Worm (Caenorhabditis elegans) whole organism, mixed stage, embryonic: Measurements from ENCODE around the gene F19D8.2.

Source experiments
- M03D4.4 ChIP-seq: sonication (generic microtip); optimal IDR thresholded peaks from 2 replicates; lab custom pipeline; 2017; ENCODE audit warnings: mild to moderate bottlenecking, missing genetic modification characterization, missing compliant biosample characterization
- blmp-1 ChIP-seq: fragments of 150-350 bp; optimal IDR thresholded peaks from 2 replicates; lab custom pipeline; 2014; ENCODE audit warnings: missing biosample characterization, missing genetic modification characterization
- ceh-83 ChIP-seq: fragments of 200-800 bp; sonication (Bioruptor generic); optimal IDR thresholded peaks from 2 replicates; lab custom pipeline; 2018; ENCODE audit warnings: mild to moderate bottlenecking, missing genetic modification characterization, missing compliant biosample characterization
- ces-1 ChIP-seq: fragments of 150-350 bp; optimal IDR thresholded peaks from 2 replicates; lab custom pipeline; 2014; ENCODE audit warnings: missing biosample characterization, missing genetic modification reagents, missing genetic modification characterization
- elt-1 ChIP-seq: sonication (generic microtip); optimal IDR thresholded peaks from 2 replicates; lab custom pipeline; 2017; ENCODE audit warnings: missing genetic modification characterization, mild to moderate bottlenecking, missing compliant biosample characterization, antibody characterized with exemption, moderate library complexity, borderline replicate concordance; ENCODE audit not compliant: insufficient read depth
- elt-3 ChIP-seq: fragments of 150-350 bp; optimal IDR thresholded peaks from 2 replicates; lab custom pipeline; 2014; ENCODE audit warnings: missing biosample characterization, missing genetic modification characterization
- flh-1 ChIP-seq: fragments of 200-800 bp; sonication (Bioruptor generic); optimal IDR thresholded peaks from 2 replicates; lab custom pipeline; 2018; ENCODE audit warnings: mild to moderate bottlenecking, missing genetic modification characterization, moderate library complexity, missing compliant biosample characterization
- lin-13 ChIP-seq: fragments of 150-350 bp; optimal IDR thresholded peaks from 2 replicates; lab custom pipeline; 2014; ENCODE audit warnings: missing biosample characterization, missing genetic modification characterization
- lin-32 ChIP-seq: fragments of 200-800 bp; sonication (Bioruptor generic); optimal IDR thresholded peaks from 2 replicates; lab custom pipeline; 2018; ENCODE audit warnings: mild to moderate bottlenecking, missing genetic modification characterization, missing compliant biosample characterization
- lsy-2 ChIP-seq: fragments of 150-350 bp; optimal IDR thresholded peaks from 2 replicates; lab custom pipeline; 2014; ENCODE audit warnings: missing biosample characterization, missing genetic modification characterization
- mep-1 ChIP-seq: fragments of 150-350 bp; optimal IDR thresholded peaks from 2 replicates; lab custom pipeline; 2017; ENCODE audit warnings: missing biosample characterization, missing genetic modification reagents, missing genetic modification characterization, inconsistent platforms
- ztf-11 ChIP-seq: fragments of 150-350 bp; optimal IDR thresholded peaks from 2 replicates; lab custom pipeline; 2014; ENCODE audit warnings: missing biosample characterization, missing genetic modification characterization

DNA sequence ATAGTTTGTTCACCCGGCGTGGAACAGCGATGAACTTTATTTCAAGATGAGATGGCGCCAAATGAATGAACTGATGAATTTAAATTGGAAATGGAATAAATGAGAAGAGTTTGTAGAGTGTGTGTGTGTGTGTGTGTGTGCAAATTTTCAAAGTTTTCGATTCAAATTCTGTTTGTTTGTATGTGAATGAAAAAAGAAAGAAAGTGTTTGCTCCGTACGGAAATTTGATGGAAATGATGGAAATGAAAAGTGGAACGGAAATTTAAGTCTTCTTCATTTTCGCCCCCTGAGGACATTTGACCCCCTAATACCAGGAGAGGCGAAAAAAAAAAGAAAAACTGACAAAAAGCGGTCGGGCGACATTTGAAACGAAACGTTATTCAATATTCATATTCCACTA lies 43.9 kb downstream of the F19D8.2 start:
- TF ChIP-seq blmp-1 (no peak), mep-1 (no peak), lin-13 (tag; lab: Kevin White, UChicago) (no peak), elt-3 (tag; lab: Kevin White, UChicago) (no peak), ceh-83 (no peak), M03D4.4 (no peak), lsy-2 (tag; lab: Kevin White, UChicago) (no peak), ces-1 (GFP tag; lab: Kevin White, UChicago) (no peak), flh-1 (GFP tag; lab: Kevin White, UChicago) (no peak), lin-32 (no peak), elt-1 (tag; lab: Kevin White, UChicago) (no peak), ztf-11 (tag; lab: Kevin White, UChicago) (no peak)
